Worm (Caenorhabditis elegans) whole organism, late embryonic: ENCODE results near the gene dss-1.

Experiments used
- C08G9.2 ChIP-seq: sonication (generic microtip); optimal IDR thresholded peaks from 2 replicates; lab custom pipeline; 2016; ENCODE audit warnings: mild to moderate bottlenecking, missing genetic modification characterization, moderate library complexity, missing compliant biosample characterization
- C38D4.7 ChIP-seq: fragments of 200-800 bp; sonication (Bioruptor generic); optimal IDR thresholded peaks from 2 replicates; lab custom pipeline; 2018; ENCODE audit warnings: mild to moderate bottlenecking, missing genetic modification characterization, moderate library complexity, missing compliant biosample characterization
- F13H6.1 ChIP-seq: sonication (generic microtip); optimal IDR thresholded peaks from 2 replicates; lab custom pipeline; 2016; ENCODE audit warnings: missing genetic modification characterization, missing compliant biosample characterization
- T23F11.4 ChIP-seq: fragments of 200-800 bp; sonication (Bioruptor generic); optimal IDR thresholded peaks from 2 replicates; lab custom pipeline; 2018; ENCODE audit warnings: mild to moderate bottlenecking, missing genetic modification characterization, missing compliant biosample characterization
- ahr-1 ChIP-seq: sonication (generic microtip); optimal IDR thresholded peaks from 2 replicates; lab custom pipeline; 2016; ENCODE audit warnings: missing genetic modification characterization, missing compliant biosample characterization
- ceh-14 ChIP-seq: sonication (generic microtip); optimal IDR thresholded peaks from 2 replicates; lab custom pipeline; 2016; ENCODE audit warnings: missing genotype, missing genetic modification characterization, missing compliant biosample characterization
- ceh-19 ChIP-seq: fragments of 200-800 bp; sonication (Bioruptor generic); optimal IDR thresholded peaks from 2 replicates; lab custom pipeline; 2018; ENCODE audit warnings: mild to moderate bottlenecking, missing genetic modification characterization, missing compliant biosample characterization
- ceh-2 ChIP-seq: sonication (generic microtip); optimal IDR thresholded peaks from 2 replicates; lab custom pipeline; 2016; ENCODE audit warnings: missing genotype, missing genetic modification characterization, missing compliant biosample characterization
- ceh-31 ChIP-seq: sonication (generic microtip); optimal IDR thresholded peaks from 2 replicates; lab custom pipeline; 2016; ENCODE audit warnings: missing genetic modification characterization, missing compliant biosample characterization
- ceh-34 ChIP-seq: sonication (generic microtip); optimal IDR thresholded peaks from 2 replicates; lab custom pipeline; 2016; ENCODE audit warnings: mild to moderate bottlenecking, missing genetic modification characterization, missing compliant biosample characterization
- ceh-6 ChIP-seq: fragments of 200-800 bp; sonication (Bioruptor generic); optimal IDR thresholded peaks from 2 replicates; lab custom pipeline; 2018; ENCODE audit warnings: mild to moderate bottlenecking, missing genetic modification characterization, missing compliant biosample characterization
- dmd-4 ChIP-seq: sonication (generic microtip); optimal IDR thresholded peaks from 2 replicates; lab custom pipeline; 2016; ENCODE audit warnings: borderline replicate concordance, missing genetic modification characterization, missing compliant biosample characterization
- dve-1 ChIP-seq: sonication (generic microtip); optimal IDR thresholded peaks from 2 replicates; lab custom pipeline; 2017; ENCODE audit warnings: antibody characterized with exemption, mild to moderate bottlenecking, missing genetic modification characterization, missing compliant biosample characterization
- elt-2 ChIP-seq: sonication (generic microtip); optimal IDR thresholded peaks from 2 replicates; lab custom pipeline; 2016; ENCODE audit warnings: missing genetic modification reagents, missing genetic modification characterization, missing compliant biosample characterization
- eyg-1 ChIP-seq: sonication (generic microtip); optimal IDR thresholded peaks from 2 replicates; lab custom pipeline; 2016; ENCODE audit warnings: missing genotype, missing genetic modification characterization, missing compliant biosample characterization
- fax-1 ChIP-seq: sonication (generic microtip); optimal IDR thresholded peaks from 2 replicates; lab custom pipeline; 2016; ENCODE audit warnings: missing genotype, missing genetic modification characterization, missing compliant biosample characterization
- fkh-10 ChIP-seq: fragments of 150-350 bp; optimal IDR thresholded peaks from 2 replicates; lab custom pipeline; 2014; ENCODE audit warnings: missing biosample characterization, missing genetic modification reagents, missing genetic modification characterization
- gmeb-2 ChIP-seq: sonication (generic microtip); optimal IDR thresholded peaks from 2 replicates; lab custom pipeline; 2016; ENCODE audit warnings: missing genetic modification characterization, inconsistent platforms, missing compliant biosample characterization
- hlh-13 ChIP-seq: fragments of 200-800 bp; sonication (Bioruptor generic); optimal IDR thresholded peaks from 2 replicates; lab custom pipeline; 2018; ENCODE audit warnings: mild to moderate bottlenecking, missing genetic modification characterization, missing compliant biosample characterization
- hlh-15 ChIP-seq: sonication (generic microtip); optimal IDR thresholded peaks from 2 replicates; lab custom pipeline; 2016; ENCODE audit warnings: missing genetic modification characterization, missing compliant biosample characterization
- hlh-6 ChIP-seq: sonication (generic microtip); optimal IDR thresholded peaks from 2 replicates; lab custom pipeline; 2016; ENCODE audit warnings: missing genotype, missing genetic modification characterization, missing compliant biosample characterization
- lin-11 ChIP-seq: fragments of 200-800 bp; sonication (Bioruptor generic); optimal IDR thresholded peaks from 2 replicates; lab custom pipeline; 2018; ENCODE audit warnings: mild to moderate bottlenecking, missing genetic modification characterization, missing compliant biosample characterization
- madf-2 ChIP-seq: sonication (generic microtip); optimal IDR thresholded peaks from 2 replicates; lab custom pipeline; 2017; ENCODE audit warnings: missing genetic modification characterization, missing compliant biosample characterization
- nfya-1 ChIP-seq: sonication (generic microtip); optimal IDR thresholded peaks from 2 replicates; lab custom pipeline; 2017; ENCODE audit warnings: missing genetic modification characterization, mild to moderate bottlenecking, missing compliant biosample characterization, antibody characterized with exemption, moderate library complexity
- nhr-11 ChIP-seq: fragments of 150-350 bp; optimal IDR thresholded peaks from 2 replicates; lab custom pipeline; 2014; ENCODE audit warnings: missing biosample characterization, missing genetic modification characterization
- nhr-232 ChIP-seq: sonication (generic microtip); optimal IDR thresholded peaks from 2 replicates; lab custom pipeline; 2016; ENCODE audit warnings: missing genetic modification characterization, missing compliant biosample characterization
- pax-1 ChIP-seq: fragments of 150-350 bp; optimal IDR thresholded peaks from 2 replicates; lab custom pipeline; 2014; ENCODE audit warnings: missing biosample characterization, missing genetic modification characterization
- pha-4 ChIP-seq: fragments of 150-350 bp; optimal IDR thresholded peaks from 2 replicates; lab custom pipeline; 2018; ENCODE audit warnings: missing biosample characterization, missing genetic modification reagents, missing genetic modification characterization
- ref-2 ChIP-seq: sonication (generic microtip); optimal IDR thresholded peaks from 2 replicates; lab custom pipeline; 2016; ENCODE audit warnings: missing genetic modification characterization, missing compliant biosample characterization
- rnt-1 ChIP-seq: sonication (generic microtip); optimal IDR thresholded peaks from 2 replicates; lab custom pipeline; 2016; ENCODE audit warnings: missing genetic modification characterization, missing compliant biosample characterization
- sox-2 ChIP-seq: fragments of 200-800 bp; sonication (Bioruptor generic); IDR thresholded peaks from 2 replicates; pipeline ENCODE4 v1.3.6; 2022; ENCODE audit warnings: missing genetic modification reagents, missing genetic modification characterization, missing compliant biosample characterization
- tbx-2 ChIP-seq: sonication (generic microtip); optimal IDR thresholded peaks from 2 replicates; lab custom pipeline; 2016; ENCODE audit warnings: missing genetic modification characterization, missing compliant biosample characterization
- tbx-7 ChIP-seq: sonication (generic microtip); optimal IDR thresholded peaks from 2 replicates; lab custom pipeline; 2016; ENCODE audit warnings: missing genotype, missing genetic modification characterization, missing compliant biosample characterization
- ttx-3 ChIP-seq: sonication (generic microtip); optimal IDR thresholded peaks from 2 replicates; lab custom pipeline; 2016; ENCODE audit warnings: missing genetic modification reagents, missing genetic modification characterization, missing compliant biosample characterization
- unc-42 ChIP-seq: sonication (generic microtip); optimal IDR thresholded peaks from 2 replicates; lab custom pipeline; 2016; ENCODE audit warnings: missing genotype, missing genetic modification characterization, missing compliant biosample characterization
- unc-86 ChIP-seq: sonication (generic microtip); optimal IDR thresholded peaks from 2 replicates; lab custom pipeline; 2016; ENCODE audit warnings: missing genetic modification characterization, missing compliant biosample characterization
- ztf-16 ChIP-seq: sonication (generic microtip); optimal IDR thresholded peaks from 2 replicates; lab custom pipeline; 2017; ENCODE audit warnings: missing genetic modification characterization, missing compliant biosample characterization

The dss-1 gene

ce11 chrIII:1176080-1176608, 19.9 kb downstream of the dss-1 start, which contains the start of gene eak-3:
eak-3 (minus strand) TSS chrIII:1176558.
- TF ChIP-seq C38D4.7 (GFP tag; lab: Kevin White, UChicago) (no peak), F13H6.1 (tag; lab: Kevin White, UChicago) (no peak), pax-1 (tag; lab: Kevin White, UChicago) (no peak), fax-1 (tag; lab: Kevin White, UChicago) (no peak), ceh-14 (no peak), T23F11.4 (no peak), nfya-1 (tag; lab: Kevin White, UChicago) (no peak)

- TF ChIP-seq nhr-232 (tag; lab: Kevin White, UChicago): no peak
- no peak for TF ChIP-seq ceh-2 (tag; lab: Kevin White, UChicago)
- no peak for TF ChIP-seq eyg-1 (tag; lab: Kevin White, UChicago)
- TF ChIP-seq fax-1 (tag; lab: Kevin White, UChicago): no peak
- no peak for TF ChIP-seq fkh-10 (GFP tag; lab: Kevin White, UChicago)
- TF ChIP-seq pha-4 (tag; lab: Kevin White, UChicago): no peak
- TF ChIP-seq ceh-14: no peak
- no peak for TF ChIP-seq ref-2
- no peak for TF ChIP-seq unc-42 (tag; lab: Kevin White, UChicago)
- TF ChIP-seq nhr-11 (tag; lab: Kevin White, UChicago): no peak
- no peak for TF ChIP-seq ceh-31 (tag; lab: Kevin White, UChicago)
- no peak for TF ChIP-seq elt-2 (tag; lab: Kevin White, UChicago)
- no peak for TF ChIP-seq nfya-1 (tag; lab: Kevin White, UChicago)
- TF ChIP-seq tbx-2 (tag; lab: Kevin White, UChicago): no peak
- no peak for TF ChIP-seq ztf-16
- no peak for TF ChIP-seq madf-2 (tag; lab: Kevin White, UChicago)
- TF ChIP-seq, all 69 proteins: peak for 0
Observed at ce11 chrIII:1173331-1173730, 22.8 kb downstream of the dss-1 start.

DNA sequence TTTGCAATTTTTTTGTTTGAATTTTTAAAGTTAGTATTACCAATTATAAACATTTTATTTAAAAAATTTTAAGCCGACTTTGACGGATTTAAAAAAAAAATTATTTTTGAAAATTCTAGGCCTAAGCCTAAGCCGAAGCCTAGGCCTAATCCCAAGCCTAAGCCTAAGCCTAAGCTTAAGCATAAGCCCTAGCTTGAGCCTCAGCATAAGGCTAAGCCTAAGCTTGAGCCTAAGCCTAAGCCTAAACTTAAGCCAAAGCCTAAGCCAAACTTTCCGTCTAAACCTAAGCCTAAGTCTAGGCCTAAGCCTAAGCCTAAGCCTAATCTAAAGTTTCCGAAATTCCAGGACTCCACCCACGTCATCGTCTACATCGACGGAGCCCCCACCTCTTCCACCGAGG, 26.5 kb downstream of the dss-1 start:
- TF ChIP-seq tbx-7 (tag; lab: Kevin White, UChicago) (no peak), dve-1 (tag; lab: Kevin White, UChicago) (peak; percentile 66)

DNA sequence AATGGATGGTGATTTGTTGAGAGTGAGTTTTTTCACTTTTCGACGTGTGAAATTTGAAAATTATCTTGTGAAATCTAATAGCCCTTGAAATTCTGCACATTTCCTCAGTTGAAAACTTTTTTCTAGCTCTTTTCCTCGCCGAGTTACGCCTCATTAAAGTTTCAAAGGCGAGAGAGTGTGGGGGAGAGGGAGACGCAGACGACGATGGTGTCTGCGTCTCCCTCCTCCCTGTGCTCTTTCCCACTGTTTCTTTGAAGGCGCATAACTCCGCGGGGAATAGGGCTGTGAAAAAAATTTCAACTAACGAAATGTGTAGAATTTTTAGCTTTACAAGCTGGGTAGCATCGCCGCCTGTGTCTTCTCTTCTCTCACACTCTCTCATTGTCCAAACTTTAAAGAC, 29.7 kb downstream of the dss-1 start:
- no peak for TF ChIP-seq hlh-15
- no peak for TF ChIP-seq hlh-13 (GFP tag; lab: Kevin White, UChicago)
- no peak for TF ChIP-seq F13H6.1 (tag; lab: Kevin White, UChicago)
- no peak for TF ChIP-seq ceh-19
- no peak for TF ChIP-seq lin-11 (tag; lab: Kevin White, UChicago)
- TF ChIP-seq ttx-3 (tag; lab: Kevin White, UChicago): no peak
- TF ChIP-seq dve-1 (tag; lab: Kevin White, UChicago): no peak
- TF ChIP-seq ahr-1 (tag; lab: Kevin White, UChicago): no peak
- no peak for TF ChIP-seq dmd-4 (tag; lab: Kevin White, UChicago)
- no peak for TF ChIP-seq fax-1 (tag; lab: Kevin White, UChicago)
- no peak for TF ChIP-seq ceh-6 (GFP tag; lab: Kevin White, UChicago)
- TF ChIP-seq sox-2: no peak
- no peak for TF ChIP-seq rnt-1 (tag; lab: Kevin White, UChicago)
- no peak for TF ChIP-seq unc-86 (tag; lab: Kevin White, UChicago)
- TF ChIP-seq ceh-34 (tag; lab: Kevin White, UChicago): no peak

ce11 chrIII:1164668-1165067, 31.4 kb downstream of the dss-1 start:
- TF ChIP-seq dve-1 (tag; lab: Kevin White, UChicago) (no peak), C08G9.2 (tag; lab: Kevin White, UChicago) (no peak), unc-42 (tag; lab: Kevin White, UChicago) (no peak), gmeb-2 (tag; lab: Kevin White, UChicago) (no peak), hlh-6 (tag; lab: Kevin White, UChicago) (no peak)
